Worm (Caenorhabditis elegans) whole organism, young adult: ENCODE results near the gene T24B8.7.
A peak's percentile ranks its signal among the peaks of the same experiment; 100 is the strongest.

Source experiments
- B0336.3 ChIP-seq: fragments of 200-800 bp; sonication (Bioruptor generic); IDR thresholded peaks from 2 replicates; pipeline ENCODE4 v1.3.6; 2022; ENCODE audit warnings: missing genetic modification characterization, missing compliant biosample characterization
- F10E7.11 ChIP-seq: sonication (generic microtip); optimal IDR thresholded peaks from 2 replicates; lab custom pipeline; 2017; ENCODE audit warnings: mild to moderate bottlenecking, missing genetic modification characterization, moderate library complexity, missing compliant biosample characterization
- F33H1.4 ChIP-seq: fragments of 200-800 bp; sonication (Bioruptor generic); IDR thresholded peaks from 2 replicates; pipeline ENCODE4 v1.3.6; 2022; ENCODE audit warnings: missing genetic modification reagents, missing genetic modification characterization, missing compliant biosample characterization
- F37B4.10 ChIP-seq: fragments of 200-800 bp; sonication (Bioruptor generic); IDR thresholded peaks from 2 replicates; pipeline ENCODE4 v1.3.6; 2022; ENCODE audit warnings: missing genetic modification characterization, missing compliant biosample characterization
- F39B2.1 ChIP-seq: fragments of 200-800 bp; sonication (Bioruptor generic); IDR thresholded peaks from 2 replicates; pipeline ENCODE4 v1.3.6; 2022; ENCODE audit warnings: missing genetic modification reagents, missing genetic modification characterization, missing compliant biosample characterization
- T26A5.8 ChIP-seq: sonication (generic microtip); optimal IDR thresholded peaks from 2 replicates; lab custom pipeline; 2016; ENCODE audit warnings: missing genetic modification characterization, missing compliant biosample characterization
- Y53G8AR.9 ChIP-seq: fragments of 200-800 bp; sonication (Bioruptor generic); conservative IDR thresholded peaks from 2 replicates; pipeline ENCODE4 v1.3.6; 2022; ENCODE audit warnings: missing genetic modification reagents, missing genetic modification characterization, missing compliant biosample characterization
- Y67H2A.10 ChIP-seq: fragments of 200-800 bp; sonication (Bioruptor generic); conservative IDR thresholded peaks from 2 replicates; pipeline ENCODE4 v1.3.6; 2022; ENCODE audit warnings: missing genetic modification reagents, missing genetic modification characterization, missing compliant biosample characterization
- Y79H2A.3 ChIP-seq: fragments of 200-800 bp; sonication (Bioruptor generic); conservative IDR thresholded peaks from 2 replicates; pipeline ENCODE4 v1.3.6; 2022; ENCODE audit warnings: missing genetic modification reagents, missing genetic modification characterization, missing compliant biosample characterization
- akir-1 ChIP-seq: fragments of 200-800 bp; sonication (Bioruptor generic); optimal IDR thresholded peaks from 2 replicates; lab custom pipeline; 2018; ENCODE audit warnings: mild to moderate bottlenecking, missing genetic modification characterization, moderate library complexity, missing compliant biosample characterization
- ama-1 ChIP-seq, 3 experiments: fragments of 150-350 bp in 1 of 3; sonication (generic microtip) in 2 of 3; optimal IDR thresholded peaks; 2 replicates each; lab custom pipeline; 2014 to 2018; ENCODE audit warnings: missing biosample characterization in 2 of 3, missing genetic modification characterization in 2 of 3, missing genetic modification reagents in 2 of 3
- aptf-3 ChIP-seq: fragments of 200-800 bp; sonication (Bioruptor generic); IDR thresholded peaks from 2 replicates; pipeline ENCODE4 v1.3.6; 2022; ENCODE audit warnings: missing genetic modification characterization, missing compliant biosample characterization
- bed-2 ChIP-seq: fragments of 200-800 bp; sonication (Bioruptor generic); IDR thresholded peaks from 2 replicates; pipeline ENCODE4 v1.3.6; 2022; ENCODE audit warnings: missing genetic modification reagents, missing genetic modification characterization, missing compliant biosample characterization
- cebp-1 ChIP-seq, 2 experiments: fragments of 200-800 bp in 1 of 2; sonication (Bioruptor generic) in 1 of 2; sonication (generic microtip) in 1 of 2; IDR thresholded peaks in 1 of 2; optimal IDR thresholded peaks in 1 of 2; 2 replicates each; pipeline versions ENCODE4 v1.3.6 to Lab custom; 2017 to 2022; ENCODE audit warnings: missing compliant biosample characterization in 2 of 2, missing genetic modification characterization in 2 of 2, mild to moderate bottlenecking in 1 of 2, missing genetic modification reagents in 1 of 2, moderate library complexity in 1 of 2
- ceh-40 ChIP-seq: fragments of 200-800 bp; sonication (Bioruptor generic); IDR thresholded peaks from 2 replicates; pipeline ENCODE4 v1.3.6; 2022; ENCODE audit warnings: missing genetic modification characterization, missing compliant biosample characterization
- ceh-58 ChIP-seq: fragments of 200-800 bp; sonication (Bioruptor generic); IDR thresholded peaks from 2 replicates; pipeline ENCODE4 v1.3.6; 2022; ENCODE audit warnings: missing genetic modification characterization, missing compliant biosample characterization
- ceh-79 ChIP-seq: sonication (generic microtip); optimal IDR thresholded peaks from 2 replicates; lab custom pipeline; 2017; ENCODE audit warnings: mild to moderate bottlenecking, missing genetic modification characterization, missing compliant biosample characterization
- die-1 ChIP-seq: sonication (generic microtip); optimal IDR thresholded peaks from 2 replicates; lab custom pipeline; 2016; ENCODE audit warnings: missing genotype, mild to moderate bottlenecking, missing genetic modification characterization, missing compliant biosample characterization
- dpff-1 ChIP-seq: sonication (generic microtip); optimal IDR thresholded peaks from 2 replicates; lab custom pipeline; 2017; ENCODE audit warnings: mild to moderate bottlenecking, missing genetic modification characterization, missing compliant biosample characterization
- him-1 ChIP-seq: sonication (generic microtip); optimal IDR thresholded peaks from 2 replicates; lab custom pipeline; 2016; ENCODE audit warnings: missing genotype, missing genetic modification reagents, missing genetic modification characterization, missing compliant biosample characterization
- hmg-1.2 ChIP-seq: fragments of 200-800 bp; sonication (Bioruptor generic); IDR thresholded peaks from 2 replicates; pipeline ENCODE4 v1.3.6; 2022; ENCODE audit warnings: missing genetic modification reagents, missing genetic modification characterization, missing compliant biosample characterization
- hrde-1 ChIP-seq: sonication (generic microtip); optimal IDR thresholded peaks from 2 replicates; lab custom pipeline; 2016; ENCODE audit warnings: missing genetic modification characterization, mild to moderate bottlenecking, missing compliant biosample characterization, moderate library complexity, missing genotype, missing genetic modification reagents, borderline replicate concordance
- hsf-1 ChIP-seq: fragments of 200-800 bp; sonication (Bioruptor generic); IDR thresholded peaks from 2 replicates; pipeline ENCODE4 v1.3.6; 2022; ENCODE audit warnings: missing genetic modification reagents, missing genetic modification characterization, missing compliant biosample characterization
- lin-26 ChIP-seq: fragments of 200-800 bp; sonication (Bioruptor generic); IDR thresholded peaks from 2 replicates; pipeline ENCODE4 v1.3.6; 2022; ENCODE audit warnings: missing genetic modification reagents, missing genetic modification characterization, missing compliant biosample characterization
- lin-35 ChIP-seq, 3 experiments: fragments of 150-350 bp in 2 of 3; sonication (generic microtip) in 1 of 3; optimal IDR thresholded peaks; 2 replicates each; lab custom pipeline; 2014 to 2018; ENCODE audit warnings: missing biosample characterization in 3 of 3, missing genetic modification characterization in 3 of 3, missing genetic modification reagents in 3 of 3
- lin-40 ChIP-seq: sonication (generic microtip); optimal IDR thresholded peaks from 2 replicates; lab custom pipeline; 2016; ENCODE audit warnings: missing genetic modification characterization, mild to moderate bottlenecking, missing compliant biosample characterization, missing genotype, missing genetic modification reagents
- lin-54 ChIP-seq: fragments of 200-800 bp; sonication (Bioruptor generic); optimal IDR thresholded peaks from 2 replicates; lab custom pipeline; 2018; ENCODE audit warnings: mild to moderate bottlenecking, missing genetic modification characterization, missing compliant biosample characterization
- lir-1 ChIP-seq: fragments of 200-800 bp; sonication (Bioruptor generic); conservative IDR thresholded peaks from 2 replicates; pipeline ENCODE4 v1.3.6; 2022; ENCODE audit warnings: missing genetic modification reagents, missing genetic modification characterization, missing compliant biosample characterization
- mcd-1 ChIP-seq: fragments of 200-800 bp; sonication (Bioruptor generic); IDR thresholded peaks from 2 replicates; pipeline ENCODE4 v1.3.6; 2022; ENCODE audit warnings: missing genetic modification reagents, missing genetic modification characterization, missing compliant biosample characterization
- mel-28 ChIP-seq: sonication (generic microtip); optimal IDR thresholded peaks from 2 replicates; lab custom pipeline; 2016; ENCODE audit warnings: borderline replicate concordance, mild to moderate bottlenecking, missing genetic modification characterization, missing compliant biosample characterization
- nhr-80 ChIP-seq: sonication (generic microtip); optimal IDR thresholded peaks from 2 replicates; lab custom pipeline; 2016; ENCODE audit warnings: missing genetic modification characterization, missing compliant biosample characterization
- pbrm-1 ChIP-seq: fragments of 200-800 bp; sonication (Bioruptor generic); IDR thresholded peaks from 2 replicates; pipeline ENCODE4 v1.3.6; 2022; ENCODE audit warnings: missing genetic modification reagents, missing genetic modification characterization, missing compliant biosample characterization
- rcor-1 ChIP-seq: fragments of 200-800 bp; sonication (Bioruptor generic); IDR thresholded peaks from 2 replicates; pipeline ENCODE4 v1.3.6; 2022; ENCODE audit warnings: missing genetic modification reagents, missing genetic modification characterization, missing compliant biosample characterization
- sdz-38 ChIP-seq: sonication (generic microtip); optimal IDR thresholded peaks from 2 replicates; lab custom pipeline; 2016; ENCODE audit warnings: missing genotype, missing genetic modification characterization, missing compliant biosample characterization
- snpc-3.4 ChIP-seq: sonication (generic microtip); optimal IDR thresholded peaks from 2 replicates; lab custom pipeline; 2017; ENCODE audit warnings: missing genetic modification characterization, mild to moderate bottlenecking, missing compliant biosample characterization, antibody characterized with exemption, moderate library complexity, missing genotype, missing genetic modification reagents
- somi-1 ChIP-seq: fragments of 200-800 bp; sonication (Bioruptor generic); optimal IDR thresholded peaks from 2 replicates; lab custom pipeline; 2018; ENCODE audit warnings: mild to moderate bottlenecking, missing genetic modification characterization, missing compliant biosample characterization
- tbx-9 ChIP-seq: sonication (generic microtip); optimal IDR thresholded peaks from 2 replicates; lab custom pipeline; 2016; ENCODE audit warnings: borderline replicate concordance, missing genetic modification characterization, inconsistent platforms, missing compliant biosample characterization
- zfh-2 ChIP-seq: fragments of 200-800 bp; sonication (Bioruptor generic); conservative IDR thresholded peaks from 2 replicates; pipeline ENCODE4 v1.3.6; 2022; ENCODE audit warnings: missing genetic modification reagents, missing genetic modification characterization, missing compliant biosample characterization
- zim-3 ChIP-seq: sonication (generic microtip); optimal IDR thresholded peaks from 2 replicates; lab custom pipeline; 2017; ENCODE audit warnings: mild to moderate bottlenecking, missing genetic modification characterization, moderate library complexity, missing compliant biosample characterization
- ztf-28 ChIP-seq: fragments of 200-800 bp; sonication (Bioruptor generic); IDR thresholded peaks from 2 replicates; pipeline ENCODE4 v1.3.6; 2022; ENCODE audit warnings: missing genetic modification reagents, missing genetic modification characterization, missing compliant biosample characterization
- ztf-6 ChIP-seq: fragments of 200-800 bp; sonication (Bioruptor generic); IDR thresholded peaks from 2 replicates; pipeline ENCODE4 v1.3.6; 2022; ENCODE audit warnings: missing genetic modification reagents, missing genetic modification characterization, missing compliant biosample characterization

The T24B8.7 gene

DNA sequence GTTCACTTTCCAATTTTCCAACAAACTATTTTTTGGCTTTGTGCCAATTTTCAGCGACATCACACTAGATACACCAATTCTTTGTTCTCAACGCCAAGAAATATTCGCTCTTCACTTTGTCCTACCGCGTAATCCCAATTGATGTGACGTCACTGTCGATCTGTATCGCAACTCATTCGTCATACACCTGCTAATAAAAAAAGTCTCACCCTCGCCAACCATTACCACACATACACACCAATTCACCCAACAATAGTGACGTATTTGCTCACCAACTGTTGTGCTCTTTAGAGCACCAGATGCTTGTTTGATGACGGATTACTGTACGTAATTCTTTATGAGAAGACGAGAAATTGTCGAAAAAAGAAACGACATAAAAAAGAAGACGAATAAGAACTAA, 9.9 kb upstream of the T24B8.7 start:
- TF ChIP-seq Y53G8AR.9 = 0 out of 2 replicates have a peak, but pooled peaks have one; percentile 56
- no peak for TF ChIP-seq hmg-1.2 (GFP tag; lab: Robert Waterston, UW)
- TF ChIP-seq aptf-3 (GFP tag; lab: Robert Waterston, UW) = no peak
- TF ChIP-seq F33H1.4 (GFP tag; lab: Robert Waterston, UW) = no peak
- TF ChIP-seq zim-3 (tag; lab: Kevin White, UChicago) = no peak
- TF ChIP-seq, all 124 proteins: peak for 1

DNA sequence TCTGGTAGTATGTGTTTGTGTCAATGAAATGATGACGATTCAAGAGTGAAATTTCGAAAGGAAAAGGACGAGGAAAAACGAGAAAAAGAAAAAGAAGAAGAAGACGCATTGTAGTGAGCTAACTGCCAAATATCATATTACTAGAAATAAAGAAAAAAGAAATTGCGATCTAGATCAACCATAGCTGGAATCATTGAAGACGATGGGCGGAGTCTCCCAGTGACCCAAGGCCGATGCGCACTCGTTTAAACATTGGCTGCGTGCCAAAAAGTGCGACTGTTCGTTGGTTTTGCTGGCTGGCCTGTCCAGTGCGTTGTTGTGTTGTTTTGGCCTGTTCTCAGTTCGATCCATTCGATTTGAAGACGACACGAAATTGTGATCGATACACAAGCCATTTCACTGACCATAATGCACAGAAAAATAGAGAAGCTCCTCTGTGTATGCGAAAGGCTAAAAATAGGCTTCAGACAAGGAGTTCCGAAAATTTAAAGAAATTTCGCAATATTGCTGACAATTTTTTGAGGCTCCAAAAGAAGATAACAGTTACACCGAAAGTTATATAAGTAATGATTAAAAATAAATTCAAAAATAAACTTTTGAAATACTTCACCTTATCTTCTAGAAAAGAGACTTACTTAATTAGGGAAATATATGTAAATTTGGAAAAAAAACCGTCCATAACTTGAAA, 8.9 kb upstream of the T24B8.7 start:
- TF ChIP-seq ceh-79 (tag; lab: Kevin White, UChicago) (no peak), F37B4.10 (GFP tag; lab: Robert Waterston, UW) (0 out of 2 replicates have a peak, but pooled peaks have one; percentile 27), mcd-1 (GFP tag; lab: Robert Waterston, UW) (no peak), F10E7.11 (tag; lab: Kevin White, UChicago) (no peak), T26A5.8 (no peak), bed-2 (GFP tag; lab: Robert Waterston, UW) (no peak), F39B2.1 (GFP tag; lab: Robert Waterston, UW) (no peak), cebp-1 (GFP tag; IDR thresholded peaks at IDR 0.05; lab: Robert Waterston, UW) (peak; percentile 61; the same call in 1 of the 2 replicates), cebp-1 (tag; optimal IDR thresholded peaks at IDR 0.05; lab: Kevin White, UChicago) (peak; percentile 91), Y67H2A.10 (GFP tag; lab: Robert Waterston, UW) (no peak), Y79H2A.3 (GFP tag; lab: Robert Waterston, UW) (no peak)

DNA sequence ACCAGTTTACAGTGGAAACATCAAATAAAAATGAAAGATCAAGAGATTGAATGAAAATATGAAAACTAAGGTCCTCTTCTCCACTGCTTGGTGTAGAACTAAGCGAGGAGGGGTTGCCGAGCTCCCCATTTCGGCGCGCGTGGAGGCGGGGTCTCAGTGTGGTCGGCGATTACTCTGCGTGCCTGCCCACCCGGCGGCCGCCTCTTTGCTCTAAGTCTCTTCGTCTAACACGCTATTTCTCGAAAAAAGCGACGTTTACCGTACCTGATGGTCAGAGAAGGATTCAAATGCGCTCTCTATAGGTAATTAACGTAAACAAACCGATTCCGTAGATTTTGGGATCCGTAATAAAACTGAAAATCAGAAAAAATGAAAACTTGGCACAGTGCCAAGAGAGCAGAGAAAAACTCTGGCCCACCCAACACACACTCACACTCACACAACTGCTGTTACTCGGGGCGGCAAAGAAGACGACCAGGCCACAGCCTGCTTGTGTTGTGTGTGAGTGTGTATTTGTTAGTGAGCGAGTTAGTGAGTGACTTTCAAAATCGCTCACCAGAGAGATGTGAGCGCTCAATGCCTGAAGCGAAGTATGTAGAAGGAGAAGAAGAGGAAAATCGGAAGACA, 8.2 kb upstream of the T24B8.7 start:
- TF ChIP-seq snpc-3.4 (tag; lab: Kevin White, UChicago) (no peak), hmg-1.2 (GFP tag; lab: Robert Waterston, UW) (peak; percentile 81), mel-28 (tag; lab: Kevin White, UChicago) (no peak), bed-2 (GFP tag; lab: Robert Waterston, UW) (no peak), somi-1 (GFP tag; lab: Kevin White, UChicago) (no peak), die-1 (tag; lab: Kevin White, UChicago) (no peak), sdz-38 (tag; lab: Kevin White, UChicago) (no peak), ceh-40 (GFP tag; lab: Robert Waterston, UW) (no peak), lir-1 (peak; percentile 69), dpff-1 (no peak), zfh-2 (GFP tag; lab: Robert Waterston, UW) (peak; percentile 92), rcor-1 (GFP tag; lab: Robert Waterston, UW) (peak; percentile 31; the same call in 1 of the 2 replicates), pbrm-1 (peak; percentile 47; the same call in 1 of the 2 replicates), ceh-58 (no peak), tbx-9 (tag; lab: Kevin White, UChicago) (no peak), cebp-1 (GFP tag; IDR thresholded peaks at IDR 0.05; lab: Robert Waterston, UW) (0 out of 2 replicates have a peak, but pooled peaks have one; percentile 28), cebp-1 (tag; optimal IDR thresholded peaks at IDR 0.05; lab: Kevin White, UChicago) (peak; percentile 78), akir-1 (no peak), ztf-6 (GFP tag; lab: Robert Waterston, UW) (no peak), ama-1 (optimal IDR thresholded peaks at IDR 0.05; lab: Kevin White, UChicago) (no peak), ama-1 (GFP tag; optimal IDR thresholded peaks at IDR 0.05; lab: Kevin White, UChicago) (no peak), lin-35 (GFP tag; optimal IDR thresholded peaks at IDR 0.05; lab: Kevin White, UChicago) (no peak), F37B4.10 (GFP tag; lab: Robert Waterston, UW) (0 out of 2 replicates have a peak, but pooled peaks have one; percentile 57), nhr-80 (peak; percentile 74), hsf-1 (GFP tag; lab: Robert Waterston, UW) (no peak), ztf-28 (GFP tag; lab: Robert Waterston, UW) (no peak), B0336.3 (peak; percentile 48; the same call in 1 of the 2 replicates), hrde-1 (tag; lab: Kevin White, UChicago) (no peak), lin-54 (GFP tag; lab: Kevin White, UChicago) (peak; percentile 19), lin-40 (tag; lab: Kevin White, UChicago) (peak; percentile 56), lin-26 (GFP tag; lab: Robert Waterston, UW) (peak; percentile 71; the same call in 1 of the 2 replicates), him-1 (tag; lab: Kevin White, UChicago) (no peak)
